Fruit fly (Drosophila melanogaster): ENCODE measurements around the gene CG10375.

Gene CG10375

DNA sequence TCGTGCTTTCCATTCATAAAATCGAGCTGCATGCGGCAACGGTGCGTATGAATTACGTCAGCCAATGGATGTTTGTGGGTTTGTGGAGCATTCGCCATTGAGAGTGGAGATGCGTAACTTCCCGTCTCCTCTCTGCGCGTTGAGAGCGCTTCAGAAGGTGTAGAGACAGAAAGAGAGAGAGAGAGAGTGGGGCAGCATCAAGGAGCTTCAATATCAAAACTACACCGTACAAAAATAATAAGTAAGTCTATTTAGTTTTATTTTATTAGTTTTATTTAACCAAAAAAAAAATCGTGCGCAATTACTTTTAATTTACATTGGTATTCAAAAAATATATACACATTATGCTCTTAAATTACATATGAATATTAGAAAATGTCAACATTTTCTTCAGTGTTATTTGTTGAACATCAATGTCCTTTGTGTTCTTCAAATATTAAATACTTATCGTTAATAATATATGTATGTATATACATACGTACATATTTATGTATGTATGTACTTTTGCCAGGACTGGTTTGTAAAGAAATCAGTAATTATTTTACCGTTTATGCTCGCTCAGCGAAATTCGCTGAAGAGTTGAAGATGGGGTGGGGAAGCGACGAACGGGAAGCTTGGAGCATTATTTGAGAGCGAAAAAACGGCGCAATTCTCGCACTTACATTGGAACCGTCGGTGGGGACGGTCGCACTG is 44.7 kb upstream of the CG10375 start, which contains the start of gene CG10365 (continued):
- TF ChIP-seq lov (optimal IDR thresholded peaks at IDR 0.05) (no peak), lov (GFP tag; IDR thresholded peaks at IDR 0.05) (no peak), trh (GFP tag; optimal IDR thresholded peaks at IDR 0.05) (peak; percentile 34), Elba2 (GFP tag; optimal IDR thresholded peaks at IDR 0.05) (no peak), pzg (GFP tag; optimal IDR thresholded peaks at IDR 0.05) (no peak), CG15073 (GFP tag; optimal IDR thresholded peaks at IDR 0.05) (no peak), Mrtf (GFP tag; IDR thresholded peaks at IDR 0.05) (peak; percentile 20; the same call in 1 of the 3 replicates), CG8359 (GFP tag; optimal IDR thresholded peaks at IDR 0.05; ENCODE audit: borderline replicate concordance) (no peak), NC2β (GFP tag; optimal IDR thresholded peaks at IDR 0.05) (no peak), Sry-β (GFP tag; optimal IDR thresholded peaks at IDR 0.05) (no peak), Atf-2 (GFP tag; optimal IDR thresholded peaks at IDR 0.05) (no peak), HmgZ (tag; optimal IDR thresholded peaks at IDR 0.05) (peak; percentile 80), CG9932 (GFP tag; IDR thresholded peaks at IDR 0.05) (peak; percentile 67), CG17802 (tag; optimal IDR thresholded peaks at IDR 0.05) (no peak), tll (GFP tag; optimal IDR thresholded peaks at IDR 0.05) (no peak), pros (GFP tag; optimal IDR thresholded peaks at IDR 0.05) (no peak), zen2 (GFP tag; IDR thresholded peaks at IDR 0.05; ENCODE audit: partially characterized antibody) (no peak), CG9727 (GFP tag; optimal IDR thresholded peaks at IDR 0.05) (peak; percentile 92), CG10959 (GFP tag; IDR thresholded peaks at IDR 0.05) (no peak), gce (GFP tag; IDR thresholded peaks at IDR 0.05) (peak; percentile 87; the same call in 2 of the 3 replicates), CG12071 (GFP tag; optimal IDR thresholded peaks at IDR 0.05) (no peak), CG18262 (tag; optimal IDR thresholded peaks at IDR 0.05) (peak; percentile 78), luna (GFP tag; optimal IDR thresholded peaks at IDR 0.05) (no peak), CG16779 (GFP tag; IDR thresholded peaks at IDR 0.05) (no peak), CG7786 (GFP tag; optimal IDR thresholded peaks at IDR 0.05) (no peak), Chrac-16 (GFP tag; optimal IDR thresholded peaks at IDR 0.05) (peak; percentile 74), CG6272 (GFP tag; IDR thresholded peaks at IDR 0.05) (peak; percentile 32; the same call in 1 of the 2 replicates), insv (GFP tag; optimal IDR thresholded peaks at IDR 0.05) (peak in 1 of 2 experiments; percentile 13), Max (GFP tag; optimal IDR thresholded peaks at IDR 0.05) (no peak), CG2120 (GFP tag; optimal IDR thresholded peaks at IDR 0.05) (peak; percentile 81), H15 (GFP tag; IDR thresholded peaks at IDR 0.05) (peak; percentile 67), CG12236 (GFP tag; optimal IDR thresholded peaks at IDR 0.05) (no peak), hth (optimal IDR thresholded peaks at IDR 0.05) (no peak), ewg (GFP tag; optimal IDR thresholded peaks at IDR 0.05) (peak; percentile 70), CG2678 (tag; optimal IDR thresholded peaks at IDR 0.05) (peak; percentile 96), eve (GFP tag; optimal IDR thresholded peaks at IDR 0.05) (peak in 1 of 2 experiments; percentile 78), mirr (GFP tag; optimal IDR thresholded peaks at IDR 0.05) (no peak), jing (GFP tag; optimal IDR thresholded peaks at IDR 0.05) (no peak), MTF-1 (GFP tag; optimal IDR thresholded peaks at IDR 0.05; ENCODE audit: borderline replicate concordance) (peak; percentile 58), CG12219 (GFP tag; optimal IDR thresholded peaks at IDR 0.05) (peak; percentile 59), CG7987 (GFP tag; optimal IDR thresholded peaks at IDR 0.05) (no peak), twi (tag; optimal IDR thresholded peaks at IDR 0.05) (no peak), Dip3 (GFP tag; optimal IDR thresholded peaks at IDR 0.05) (no peak), knrl (GFP tag; IDR thresholded peaks at IDR 0.05; ENCODE audit: partially characterized antibody) (no peak), tap (tag; optimal IDR thresholded peaks at IDR 0.05) (peak; percentile 71), CG1529 (GFP tag; optimal IDR thresholded peaks at IDR 0.05) (peak; percentile 17), ssp (GFP tag; IDR thresholded peaks at IDR 0.05) (peak; percentile 65), CG7372 (GFP tag; IDR thresholded peaks at IDR 0.05) (peak; percentile 56; the same call in 1 of the 2 replicates), yki (optimal IDR thresholded peaks at IDR 0.05) (no peak), CG30431 (GFP tag; optimal IDR thresholded peaks at IDR 0.05) (no peak), CG8478 (optimal IDR thresholded peaks at IDR 0.05) (no peak)

Measured in whole organism, embryonic.